Fruit fly (Drosophila melanogaster) whole organism, embryonic: ENCODE results near the gene CG17224.

ENCODE experiments used
- CG10462 ChIP-seq: fragments of 200-800 bp; sonication (Bioruptor generic); optimal IDR thresholded peaks from 2 replicates; lab custom pipeline; 2016; ENCODE audit warnings: missing biosample characterization, missing genetic modification characterization
- CG11093 ChIP-seq: fragments of 200-800 bp; sonication (Bioruptor generic); IDR thresholded peaks from 3 replicates; pipeline ENCODE4 v1.3.6; 2022; ENCODE audit warnings: missing biosample characterization, missing genetic modification characterization
- CG12104 ChIP-seq: fragments of 200-800 bp; sonication (Bioruptor generic); optimal IDR thresholded peaks from 3 replicates; lab custom pipeline; 2016; ENCODE audit warnings: missing biosample characterization, missing genetic modification characterization
- CG17186 ChIP-seq: fragments of 200-800 bp; sonication (Bioruptor generic); optimal IDR thresholded peaks from 3 replicates; lab custom pipeline; 2017; ENCODE audit warnings: missing biosample characterization, missing genetic modification reagents, missing genetic modification characterization
- CG17612 ChIP-seq: fragments of 200-800 bp; sonication (Bioruptor generic); IDR thresholded peaks from 2 replicates; pipeline ENCODE4 v1.3.6; 2022; ENCODE audit warnings: missing biosample characterization, missing genetic modification characterization
- CG2202 ChIP-seq: fragments of 200-800 bp; sonication (Bioruptor generic); optimal IDR thresholded peaks from 2 replicates; lab custom pipeline; 2018; ENCODE audit warnings: missing biosample characterization, mild to moderate bottlenecking, missing genetic modification characterization
- CG34376 ChIP-seq: fragments of 200-800 bp; sonication (Bioruptor generic); optimal IDR thresholded peaks from 2 replicates; lab custom pipeline; 2018; ENCODE audit warnings: missing biosample characterization, mild to moderate bottlenecking, missing genetic modification characterization
- CG3726 ChIP-seq: fragments of 200-800 bp; sonication (Bioruptor generic); IDR thresholded peaks from 3 replicates; pipeline ENCODE4, ENCODE4 v1.3.6; 2022; ENCODE audit warnings: missing biosample characterization, missing genetic modification characterization
- CG4282 ChIP-seq: fragments of 200-800 bp; sonication (Bioruptor generic); optimal IDR thresholded peaks from 2 replicates; lab custom pipeline; 2016; ENCODE audit warnings: missing biosample characterization, missing genetic modification characterization
- CG6272 ChIP-seq: fragments of 200-800 bp; sonication (Bioruptor generic); IDR thresholded peaks from 2 replicates; pipeline ENCODE4 v1.3.6; 2022; ENCODE audit warnings: missing biosample characterization, missing genetic modification characterization
- CG6791 ChIP-seq: fragments of 200-800 bp; sonication (Bioruptor generic); IDR thresholded peaks from 3 replicates; pipeline ENCODE4 v1.3.6; 2022; ENCODE audit warnings: missing biosample characterization, missing genetic modification characterization; ENCODE audit not compliant: partially characterized antibody
- CG7987 ChIP-seq: fragments of 200-800 bp; sonication (Bioruptor generic); optimal IDR thresholded peaks from 2 replicates; lab custom pipeline; 2018; ENCODE audit warnings: missing biosample characterization, mild to moderate bottlenecking, missing genetic modification characterization, moderate library complexity
- CG8281 ChIP-seq: fragments of 200-800 bp; sonication (Bioruptor generic); optimal IDR thresholded peaks from 2 replicates; lab custom pipeline; 2018; ENCODE audit warnings: missing biosample characterization, mild to moderate bottlenecking, missing genetic modification characterization, moderate library complexity
- CG8290 ChIP-seq, 3 experiments: fragments of 200-800 bp; sonication (Bioruptor generic); optimal IDR thresholded peaks; 2 replicates each; lab custom pipeline; 2016 to 2019; ENCODE audit warnings: missing biosample characterization in 3 of 3, missing genetic modification characterization in 3 of 3, mild to moderate bottlenecking in 2 of 3, moderate library complexity in 1 of 3
- CG8924 ChIP-seq: fragments of 200-800 bp; optimal IDR thresholded peaks from 3 replicates; lab custom pipeline; 2019; ENCODE audit warnings: missing biosample characterization, mild to moderate bottlenecking, missing genetic modification characterization, moderate library complexity
- CG9215 ChIP-seq: fragments of 200-800 bp; sonication (Bioruptor generic); IDR thresholded peaks from 2 replicates; pipeline ENCODE4 v1.3.6; 2022; ENCODE audit warnings: missing biosample characterization, missing genetic modification characterization
- CG9817 ChIP-seq: fragments of 200-800 bp; sonication (Bioruptor generic); optimal IDR thresholded peaks from 2 replicates; lab custom pipeline; 2018; ENCODE audit warnings: missing biosample characterization, mild to moderate bottlenecking, missing genetic modification characterization, moderate library complexity
- Ets65A ChIP-seq: fragments of 200-800 bp; sonication (Bioruptor generic); peaks from one replicate; lab custom pipeline; 2016; ENCODE audit warnings: missing biosample characterization, missing genetic modification characterization
- Gug ChIP-seq: fragments of 200-800 bp; sonication (Bioruptor generic); IDR thresholded peaks from 4 replicates; pipeline ENCODE4 v1.3.6; 2022; ENCODE audit warnings: missing biosample characterization, missing genetic modification characterization
- H2.0 ChIP-seq: fragments of 200-800 bp; sonication (Bioruptor generic); IDR thresholded peaks from 2 replicates; pipeline ENCODE4 v1.3.6; 2022; ENCODE audit warnings: missing biosample characterization, missing genetic modification characterization
- HLH54F ChIP-seq: fragments of 200-800 bp; sonication (Bioruptor generic); optimal IDR thresholded peaks from 3 replicates; lab custom pipeline; 2016; ENCODE audit warnings: missing biosample characterization, missing genetic modification characterization
- Hand ChIP-seq: fragments of 200-800 bp; sonication (Bioruptor generic); optimal IDR thresholded peaks from 2 replicates; lab custom pipeline; 2017; ENCODE audit warnings: mild to moderate bottlenecking, missing biosample characterization, missing genetic modification reagents, missing genetic modification characterization
- Lim3 ChIP-seq: fragments of 200-800 bp; sonication (Bioruptor generic); IDR thresholded peaks from 2 replicates; pipeline ENCODE4 v1.3.6; 2022; ENCODE audit warnings: missing biosample characterization, missing genetic modification characterization
- Myb ChIP-seq: fragments of 200-800 bp; sonication (Bioruptor generic); optimal IDR thresholded peaks from 2 replicates; lab custom pipeline; 2016; ENCODE audit warnings: missing biosample characterization, missing genetic modification characterization
- NC2α ChIP-seq: fragments of 200-800 bp; sonication (Bioruptor generic); optimal IDR thresholded peaks from 2 replicates; lab custom pipeline; 2016; ENCODE audit warnings: missing biosample characterization, missing genetic modification characterization
- NK7.1 ChIP-seq: fragments of 200-800 bp; sonication (Bioruptor generic); optimal IDR thresholded peaks from 3 replicates; lab custom pipeline; 2016; ENCODE audit warnings: missing biosample characterization, missing genetic modification characterization
- Nf-YC ChIP-seq: fragments of 200-800 bp; optimal IDR thresholded peaks from 3 replicates; lab custom pipeline; 2019; ENCODE audit warnings: missing biosample characterization, mild to moderate bottlenecking, missing genetic modification characterization, moderate library complexity
- NfI ChIP-seq: fragments of 200-800 bp; sonication (Bioruptor generic); optimal IDR thresholded peaks from 3 replicates; lab custom pipeline; 2018; ENCODE audit warnings: missing biosample characterization, mild to moderate bottlenecking, missing genetic modification characterization, moderate library complexity
- Rfx ChIP-seq: fragments of 200-800 bp; sonication (Bioruptor generic); IDR thresholded peaks from 2 replicates; pipeline ENCODE4 v1.3.6; 2022; ENCODE audit warnings: missing biosample characterization, missing genetic modification characterization
- Usf ChIP-seq: fragments of 200-800 bp; sonication (Bioruptor generic); optimal IDR thresholded peaks from 2 replicates; lab custom pipeline; 2017; ENCODE audit warnings: missing genotype, missing biosample characterization, missing genetic modification characterization
- ara ChIP-seq: fragments of 200-800 bp; sonication (Bioruptor generic); IDR thresholded peaks from 2 replicates; pipeline ENCODE4 v1.3.6; 2022; ENCODE audit warnings: missing biosample characterization, missing genetic modification characterization
- ase ChIP-seq: fragments of 200-800 bp; sonication (Bioruptor generic); IDR thresholded peaks from 3 replicates; pipeline ENCODE4 v1.3.6; 2022; ENCODE audit warnings: missing biosample characterization, missing genetic modification characterization
- bab2 ChIP-seq: fragments of 200-800 bp; sonication (Bioruptor generic); optimal IDR thresholded peaks from 2 replicates; lab custom pipeline; 2016; ENCODE audit warnings: missing biosample characterization, missing genetic modification characterization
- bigmax ChIP-seq: fragments of 200-800 bp; sonication (Bioruptor generic); optimal IDR thresholded peaks from 2 replicates; lab custom pipeline; 2018; ENCODE audit warnings: missing biosample characterization, mild to moderate bottlenecking, missing genetic modification characterization
- chif ChIP-seq, 2 experiments: fragments of 200-800 bp; sonication (Bioruptor generic); optimal IDR thresholded peaks; 3 replicates each; lab custom pipeline; 2016; ENCODE audit warnings: missing biosample characterization in 2 of 2, missing genetic modification characterization in 2 of 2
- dpn ChIP-seq, 2 experiments: fragments of 200-800 bp; sonication (Bioruptor generic); optimal IDR thresholded peaks; 3 replicates each; lab custom pipeline; 2016; ENCODE audit warnings: missing biosample characterization in 2 of 2, missing genetic modification characterization in 2 of 2
- ewg ChIP-seq: fragments of 200-800 bp; sonication (Bioruptor generic); optimal IDR thresholded peaks from 3 replicates; lab custom pipeline; 2017; ENCODE audit warnings: mild to moderate bottlenecking, missing biosample characterization, missing genetic modification reagents, missing genetic modification characterization
- gro ChIP-seq: fragments of 200-800 bp; sonication (Bioruptor generic); optimal IDR thresholded peaks from 2 replicates; lab custom pipeline; 2016; ENCODE audit warnings: missing biosample characterization, missing genetic modification characterization
- ham ChIP-seq: fragments of 200-800 bp; sonication (Bioruptor generic); IDR thresholded peaks from 2 replicates; pipeline ENCODE4 v1.3.6; 2022; ENCODE audit warnings: missing biosample characterization, missing genetic modification characterization
- kah ChIP-seq: fragments of 200-800 bp; sonication (Bioruptor generic); optimal IDR thresholded peaks from 2 replicates; lab custom pipeline; 2018; ENCODE audit warnings: missing biosample characterization, mild to moderate bottlenecking, missing genetic modification characterization
- ken ChIP-seq: fragments of 200-800 bp; sonication (Bioruptor generic); IDR thresholded peaks from 3 replicates; pipeline ENCODE4 v1.3.6; 2022; ENCODE audit warnings: missing biosample characterization, missing genetic modification characterization
- kni ChIP-seq: fragments of 200-800 bp; sonication (Bioruptor generic); optimal IDR thresholded peaks from 3 replicates; lab custom pipeline; 2017; ENCODE audit warnings: mild to moderate bottlenecking, missing biosample characterization, missing genetic modification reagents, missing genetic modification characterization
- lab ChIP-seq: fragments of 200-800 bp; sonication (Bioruptor generic); optimal IDR thresholded peaks from 3 replicates; lab custom pipeline; 2017; ENCODE audit warnings: missing biosample characterization, missing genetic modification characterization, mild to moderate bottlenecking, moderate library complexity, missing genetic modification reagents
- mld ChIP-seq: fragments of 200-800 bp; sonication (Bioruptor generic); IDR thresholded peaks from 3 replicates; pipeline ENCODE4 v1.3.6; 2022; ENCODE audit warnings: missing biosample characterization, missing genetic modification characterization; ENCODE audit not compliant: partially characterized antibody
- peb ChIP-seq: fragments of 200-800 bp; sonication (Bioruptor generic); IDR thresholded peaks from 2 replicates; pipeline ENCODE4 v1.3.6; 2022; ENCODE audit warnings: missing biosample characterization, missing genetic modification characterization
- salm ChIP-seq: fragments of 200-800 bp; sonication (Bioruptor generic); optimal IDR thresholded peaks from 2 replicates; lab custom pipeline; 2018; ENCODE audit warnings: missing biosample characterization, mild to moderate bottlenecking, missing genetic modification characterization
- scrt ChIP-seq: fragments of 200-800 bp; sonication (Bioruptor generic); optimal IDR thresholded peaks from 2 replicates; lab custom pipeline; 2018; ENCODE audit warnings: missing biosample characterization, mild to moderate bottlenecking, missing genetic modification characterization, moderate library complexity
- shn ChIP-seq: fragments of 200-800 bp; sonication (Bioruptor generic); optimal IDR thresholded peaks from 3 replicates; lab custom pipeline; 2016; ENCODE audit warnings: missing biosample characterization, missing genetic modification characterization
- sim ChIP-seq: fragments of 200-800 bp; sonication (Bioruptor generic); IDR thresholded peaks from 2 replicates; pipeline ENCODE4 v1.3.6; 2022; ENCODE audit warnings: missing biosample characterization, missing genetic modification characterization
- slp2 ChIP-seq: fragments of 200-800 bp; sonication (Bioruptor generic); optimal IDR thresholded peaks from 2 replicates; lab custom pipeline; 2016; ENCODE audit warnings: missing biosample characterization, missing genetic modification characterization
- unpg ChIP-seq: fragments of 200-800 bp; sonication (Bioruptor generic); optimal IDR thresholded peaks from 3 replicates; lab custom pipeline; 2018; ENCODE audit warnings: missing biosample characterization, mild to moderate bottlenecking, missing genetic modification characterization, moderate library complexity

CG17224 gene

dm6 chr2L:3039774-3040173, 21.7 kb upstream of the CG17224 start, which contains the start of the genes cnir and CG17221 (continued):
- TF ChIP-seq CG2202 (tag; lab: Kevin White, UChicago) (peak; percentile 23), bab2 (GFP tag; lab: Kevin White, UChicago) (peak; percentile 70), Nf-YC (peak; percentile 54), NK7.1 (GFP tag; lab: Kevin White, UChicago) (peak; percentile 54), ewg (GFP tag; lab: Kevin White, UChicago) (no peak), CG11093 (GFP tag; lab: Robert Waterston, UW) (no peak), Hand (GFP tag; lab: Kevin White, UChicago) (peak; percentile 4), CG34376 (peak; percentile 59), slp2 (GFP tag; lab: Kevin White, UChicago) (peak; percentile 66), H2.0 (GFP tag; lab: Robert Waterston, UW) (peak; percentile 43; the same call in 1 of the 2 replicates), unpg (GFP tag; lab: Kevin White, UChicago) (peak; percentile 70), Gug (GFP tag; lab: Robert Waterston, UW) (no peak), peb (GFP tag; lab: Robert Waterston, UW) (no peak), CG6272 (peak; percentile 17; the same call in 1 of the 2 replicates), CG17612 (no peak), CG17186 (peak; percentile 53), NC2α (peak; percentile 38), ase (GFP tag; lab: Robert Waterston, UW) (no peak; the same call in 2 of the 3 replicates), dpn (GFP tag; optimal IDR thresholded peaks at IDR 0.05; lab: Kevin White, UChicago) (peak; percentile 70 to 76), CG8924 (peak; percentile 61), CG3726 (no peak), ken (GFP tag; lab: Robert Waterston, UW) (no peak), CG8281 (tag; lab: Kevin White, UChicago) (peak; percentile 21), CG4282 (GFP tag; lab: Kevin White, UChicago) (no peak), CG8290 (GFP tag; optimal IDR thresholded peaks at IDR 0.05; lab: Kevin White, UChicago) (peak; percentile 16), CG8290 (tag; optimal IDR thresholded peaks at IDR 0.05; lab: Kevin White, UChicago) (peak in 1 of 2 experiments; percentile 63), CG12104 (GFP tag; lab: Kevin White, UChicago) (peak; percentile 39), chif (GFP tag; optimal IDR thresholded peaks at IDR 0.05; lab: Kevin White, UChicago) (peak; percentile 50 to 68), CG9215 (GFP tag; lab: Robert Waterston, UW) (peak; percentile 36), HLH54F (peak; percentile 76), ara (GFP tag; lab: Robert Waterston, UW) (0 out of 2 replicates have a peak, but pooled peaks have one; percentile 12), salm (tag; lab: Kevin White, UChicago) (peak; percentile 9), NfI (peak; percentile 74), gro (GFP tag; lab: Kevin White, UChicago) (peak; percentile 74), shn (GFP tag; lab: Kevin White, UChicago) (peak; percentile 73), kah (no peak), Rfx (GFP tag; lab: Robert Waterston, UW) (peak; percentile 68), Myb (GFP tag; lab: Kevin White, UChicago) (peak; percentile 93), kni (GFP tag; lab: Kevin White, UChicago) (peak; percentile 60), ham (GFP tag; lab: Robert Waterston, UW) (no peak), bigmax (no peak), Lim3 (no peak), CG7987 (peak; percentile 29), scrt (GFP tag; lab: Kevin White, UChicago) (peak; percentile 43), sim (no peak), CG10462 (GFP tag; lab: Kevin White, UChicago) (peak; percentile 61), CG9817 (tag; lab: Kevin White, UChicago) (peak; percentile 72), Ets65A (GFP tag; lab: Kevin White, UChicago) (peak; percentile 88), mld (no peak), lab (GFP tag; lab: Kevin White, UChicago) (peak; percentile 77), Usf (GFP tag; lab: Kevin White, UChicago) (no peak), CG6791 (GFP tag; lab: Robert Waterston, UW) (no peak)
